Worm (Caenorhabditis elegans) whole organism, young adult: Measurements from ENCODE around the gene Y14H12A.1.

Experiments used
- B0261.1 ChIP-seq: sonication (generic microtip); optimal IDR thresholded peaks from 2 replicates; lab custom pipeline; 2016; ENCODE audit warnings: mild to moderate bottlenecking, missing genetic modification characterization, moderate library complexity, missing compliant biosample characterization
- F39B2.1 ChIP-seq: fragments of 200-800 bp; sonication (Bioruptor generic); IDR thresholded peaks from 2 replicates; pipeline ENCODE4 v1.3.6; 2022; ENCODE audit warnings: missing genetic modification reagents, missing genetic modification characterization, missing compliant biosample characterization
- F52B5.7 ChIP-seq: sonication (generic microtip); optimal IDR thresholded peaks from 2 replicates; lab custom pipeline; 2016; ENCODE audit warnings: mild to moderate bottlenecking, missing genetic modification characterization, missing compliant biosample characterization
- F57C9.4 ChIP-seq: sonication (generic microtip); optimal IDR thresholded peaks from 2 replicates; lab custom pipeline; 2017; ENCODE audit warnings: mild to moderate bottlenecking, missing genetic modification characterization, missing compliant biosample characterization
- K12H6.12 ChIP-seq: fragments of 200-800 bp; sonication (Bioruptor generic); optimal IDR thresholded peaks from 2 replicates; lab custom pipeline; 2018; ENCODE audit warnings: mild to moderate bottlenecking, missing genetic modification characterization, missing compliant biosample characterization
- T07F8.4 ChIP-seq: sonication (generic microtip); optimal IDR thresholded peaks from 2 replicates; lab custom pipeline; 2016; ENCODE audit warnings: mild to moderate bottlenecking, missing genetic modification characterization, moderate library complexity, missing compliant biosample characterization
- Y95B8A.8 ChIP-seq: fragments of 200-800 bp; sonication (Bioruptor generic); IDR thresholded peaks from 2 replicates; pipeline ENCODE4 v1.3.6; 2022; ENCODE audit warnings: missing genetic modification reagents, missing genetic modification characterization, missing compliant biosample characterization
- aptf-3 ChIP-seq: fragments of 200-800 bp; sonication (Bioruptor generic); IDR thresholded peaks from 2 replicates; pipeline ENCODE4 v1.3.6; 2022; ENCODE audit warnings: missing genetic modification characterization, missing compliant biosample characterization
- athp-1 ChIP-seq: sonication (generic microtip); optimal IDR thresholded peaks from 2 replicates; lab custom pipeline; 2017; ENCODE audit warnings: mild to moderate bottlenecking, missing genetic modification characterization, missing compliant biosample characterization
- bed-1 ChIP-seq: fragments of 200-800 bp; sonication (Bioruptor generic); IDR thresholded peaks from 2 replicates; pipeline ENCODE4 v1.3.6; 2022; ENCODE audit warnings: missing genetic modification reagents, missing genetic modification characterization, missing compliant biosample characterization
- cebp-2 ChIP-seq: fragments of 200-800 bp; sonication (Bioruptor generic); IDR thresholded peaks from 2 replicates; pipeline ENCODE4 v1.3.6; 2022; ENCODE audit warnings: missing genetic modification characterization, missing compliant biosample characterization
- ceh-40 ChIP-seq: fragments of 200-800 bp; sonication (Bioruptor generic); IDR thresholded peaks from 2 replicates; pipeline ENCODE4 v1.3.6; 2022; ENCODE audit warnings: missing genetic modification characterization, missing compliant biosample characterization
- ceh-79 ChIP-seq: sonication (generic microtip); optimal IDR thresholded peaks from 2 replicates; lab custom pipeline; 2017; ENCODE audit warnings: mild to moderate bottlenecking, missing genetic modification characterization, missing compliant biosample characterization
- ceh-91 ChIP-seq: fragments of 200-800 bp; sonication (Bioruptor generic); IDR thresholded peaks from 2 replicates; pipeline ENCODE4 v1.3.6; 2022; ENCODE audit warnings: missing genetic modification reagents, missing genetic modification characterization, missing compliant biosample characterization
- dox-1 ChIP-seq: fragments of 200-800 bp; sonication (Bioruptor generic); IDR thresholded peaks from 2 replicates; pipeline ENCODE4 v1.3.6; 2022; ENCODE audit warnings: missing genetic modification reagents, missing genetic modification characterization, missing compliant biosample characterization
- fkh-3 ChIP-seq: sonication (generic microtip); optimal IDR thresholded peaks from 2 replicates; lab custom pipeline; 2016; ENCODE audit warnings: mild to moderate bottlenecking, missing genetic modification characterization, missing compliant biosample characterization
- him-1 ChIP-seq: sonication (generic microtip); optimal IDR thresholded peaks from 2 replicates; lab custom pipeline; 2016; ENCODE audit warnings: missing genotype, missing genetic modification reagents, missing genetic modification characterization, missing compliant biosample characterization
- lag-1 ChIP-seq: fragments of 200-800 bp; sonication (Bioruptor generic); IDR thresholded peaks from 2 replicates; pipeline ENCODE4 v1.3.6; 2022; ENCODE audit warnings: missing genetic modification reagents, missing genetic modification characterization, missing compliant biosample characterization
- mes-4 ChIP-seq: sonication (generic microtip); optimal IDR thresholded peaks from 2 replicates; lab custom pipeline; 2016; ENCODE audit warnings: missing genotype, missing genetic modification characterization, missing compliant biosample characterization
- mxl-1 ChIP-seq: sonication (generic microtip); optimal IDR thresholded peaks from 2 replicates; lab custom pipeline; 2016; ENCODE audit warnings: missing genetic modification characterization, missing compliant biosample characterization
- nfya-1 ChIP-seq: sonication (generic microtip); optimal IDR thresholded peaks from 2 replicates; lab custom pipeline; 2017; ENCODE audit warnings: antibody characterized with exemption, missing compliant biosample characterization, missing genetic modification characterization, borderline replicate concordance; ENCODE audit not compliant: insufficient read depth
- nhr-80 ChIP-seq: sonication (generic microtip); optimal IDR thresholded peaks from 2 replicates; lab custom pipeline; 2016; ENCODE audit warnings: missing genetic modification characterization, missing compliant biosample characterization
- pha-4 ChIP-seq: fragments of 150-350 bp; sonication (generic microtip); optimal IDR thresholded peaks from 2 replicates; lab custom pipeline; 2014; ENCODE audit warnings: missing biosample characterization, missing genetic modification reagents, missing genetic modification characterization
- rcor-1 ChIP-seq: fragments of 200-800 bp; sonication (Bioruptor generic); IDR thresholded peaks from 2 replicates; pipeline ENCODE4 v1.3.6; 2022; ENCODE audit warnings: missing genetic modification reagents, missing genetic modification characterization, missing compliant biosample characterization
- rec-8 ChIP-seq, 2 experiments: sonication (generic microtip); optimal IDR thresholded peaks; 2 replicates each; lab custom pipeline; 2016; ENCODE audit warnings: mild to moderate bottlenecking in 2 of 2, missing genetic modification characterization in 2 of 2, missing genetic modification reagents in 2 of 2, missing genotype in 2 of 2, missing biosample characterization in 1 of 2, missing compliant biosample characterization in 1 of 2, moderate library complexity in 1 of 2
- rpc-1 ChIP-seq, 2 experiments: fragments of 150-350 bp in 1 of 2; sonication (generic microtip) in 1 of 2; optimal IDR thresholded peaks; 2 replicates each; lab custom pipeline; 2014 to 2018; ENCODE audit warnings: missing biosample characterization in 1 of 2, missing genetic modification characterization in 1 of 2, missing genetic modification reagents in 1 of 2, missing genotype in 1 of 2
- sea-2 ChIP-seq: fragments of 200-800 bp; sonication (Bioruptor generic); IDR thresholded peaks from 2 replicates; pipeline ENCODE4 v1.3.6; 2022; ENCODE audit warnings: missing genetic modification characterization, missing compliant biosample characterization
- snpc-1.3 ChIP-seq: sonication (generic microtip); optimal IDR thresholded peaks from 2 replicates; lab custom pipeline; 2017; ENCODE audit warnings: missing genetic modification characterization, mild to moderate bottlenecking, missing compliant biosample characterization, antibody characterized with exemption, moderate library complexity, missing genotype, missing genetic modification reagents; ENCODE audit not compliant: insufficient read depth
- snpc-4 ChIP-seq, 5 experiments: fragments of 150-350 bp in 1 of 5; sonication (generic microtip) in 4 of 5; optimal IDR thresholded peaks; 2 replicates each; lab custom pipeline; 2014 to 2018; ENCODE audit warnings: missing genetic modification characterization in 5 of 5, missing biosample characterization in 3 of 5, antibody characterized with exemption in 2 of 5, mild to moderate bottlenecking in 2 of 5, missing compliant biosample characterization in 2 of 5, missing genotype in 2 of 5, moderate library complexity in 2 of 5, missing genetic modification reagents in 1 of 5
- tlf-1 ChIP-seq: fragments of 200-800 bp; sonication (Bioruptor generic); optimal IDR thresholded peaks from 2 replicates; lab custom pipeline; 2018; ENCODE audit warnings: mild to moderate bottlenecking, missing genetic modification characterization, missing compliant biosample characterization
- zfh-2 ChIP-seq: fragments of 200-800 bp; sonication (Bioruptor generic); conservative IDR thresholded peaks from 2 replicates; pipeline ENCODE4 v1.3.6; 2022; ENCODE audit warnings: missing genetic modification reagents, missing genetic modification characterization, missing compliant biosample characterization
- zim-3 ChIP-seq: sonication (generic microtip); optimal IDR thresholded peaks from 2 replicates; lab custom pipeline; 2017; ENCODE audit warnings: mild to moderate bottlenecking, missing genetic modification characterization, moderate library complexity, missing compliant biosample characterization
- ztf-28 ChIP-seq: fragments of 200-800 bp; sonication (Bioruptor generic); IDR thresholded peaks from 2 replicates; pipeline ENCODE4 v1.3.6; 2022; ENCODE audit warnings: missing genetic modification reagents, missing genetic modification characterization, missing compliant biosample characterization
- ztf-3 ChIP-seq: fragments of 200-800 bp; sonication (Bioruptor generic); optimal IDR thresholded peaks from 2 replicates; lab custom pipeline; 2018; ENCODE audit warnings: mild to moderate bottlenecking, missing genetic modification characterization, missing compliant biosample characterization
- ztf-6 ChIP-seq: fragments of 200-800 bp; sonication (Bioruptor generic); IDR thresholded peaks from 2 replicates; pipeline ENCODE4 v1.3.6; 2022; ENCODE audit warnings: missing genetic modification reagents, missing genetic modification characterization, missing compliant biosample characterization

Gene Y14H12A.1

DNA sequence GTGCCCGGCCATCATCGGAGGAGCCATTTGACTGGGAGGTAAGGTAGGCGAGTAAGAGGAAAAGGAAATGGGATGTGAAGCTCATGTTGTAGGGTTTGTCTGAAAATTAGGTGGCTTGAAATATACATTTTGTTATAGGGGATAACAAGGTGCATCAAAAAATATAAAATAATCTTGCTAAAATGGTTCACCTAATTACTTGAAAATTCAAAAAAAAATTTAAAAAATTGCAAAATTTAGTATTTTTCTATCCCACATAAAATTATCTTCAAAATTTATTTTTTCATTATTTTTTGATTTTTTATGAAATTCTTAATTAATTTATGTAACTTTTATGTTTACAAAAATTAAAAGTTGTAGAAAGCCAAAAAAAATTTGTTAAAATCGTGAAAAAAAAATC, 25.6 kb downstream of the Y14H12A.1 start, which contains the start of gene K07D4.6:
Gene K07D4.6 (minus strand): TSS at position 101 of the 400 bp plus-strand sequence.
- TF ChIP-seq aptf-3 (GFP tag; lab: Robert Waterston, UW) (no peak), T07F8.4 (no peak)

DNA sequence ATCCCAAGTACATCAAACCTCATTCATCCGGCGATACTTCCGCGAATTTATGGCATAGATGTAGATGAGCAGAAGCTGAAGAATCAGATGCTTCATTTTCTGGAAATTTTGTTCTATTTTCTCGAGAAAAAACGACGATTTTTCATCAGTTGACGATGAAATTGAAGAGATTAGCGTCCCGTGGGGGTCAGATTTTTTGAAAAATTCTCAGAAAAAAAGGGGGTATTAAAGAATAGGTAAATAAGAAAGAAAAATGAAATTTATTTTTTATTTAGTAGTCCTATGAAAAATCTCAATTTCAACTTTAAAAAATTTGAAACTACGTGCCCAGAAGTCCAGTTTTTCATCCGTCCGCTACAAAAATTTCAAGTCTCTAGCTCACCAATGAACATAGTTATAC, 32.5 kb downstream of the Y14H12A.1 start, which contains the start of gene K07D4.5:
Gene K07D4.5 (minus strand): TSS at position 101 of the 400 bp plus-strand sequence.
- no peak for TF ChIP-seq ztf-6 (GFP tag; lab: Robert Waterston, UW)
- TF ChIP-seq F39B2.1: no peak

DNA sequence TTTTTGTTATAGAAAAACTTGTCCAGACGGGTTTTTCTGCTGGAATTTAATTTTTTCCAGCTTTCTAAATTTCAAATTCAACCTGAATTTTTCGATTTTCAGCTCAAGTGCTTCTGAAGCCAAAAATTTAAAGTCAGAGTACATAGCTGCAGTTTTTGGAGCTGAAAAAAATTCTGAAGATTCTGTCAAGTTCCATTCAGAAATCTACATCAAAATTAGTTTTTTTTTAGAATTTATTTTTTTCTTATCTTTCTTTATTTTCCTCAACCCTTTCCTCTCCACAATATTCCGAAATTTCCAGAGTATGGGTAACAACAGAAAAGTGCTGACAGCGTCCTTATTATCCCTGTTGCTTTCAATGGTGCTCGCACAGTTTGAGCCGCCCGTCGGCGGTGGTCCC, 35.3 kb downstream of the Y14H12A.1 start, which contains the start of gene K07D4.9:
Gene K07D4.9 (plus strand): TSS at position 301 of the 400 bp plus-strand sequence.
- no peak for TF ChIP-seq ztf-6 (GFP tag; lab: Robert Waterston, UW)
- no peak for TF ChIP-seq nfya-1 (tag; lab: Kevin White, UChicago)
- TF ChIP-seq pha-4 (tag; lab: Kevin White, UChicago): no peak
- TF ChIP-seq, all 124 proteins: peak for 0

DNA sequence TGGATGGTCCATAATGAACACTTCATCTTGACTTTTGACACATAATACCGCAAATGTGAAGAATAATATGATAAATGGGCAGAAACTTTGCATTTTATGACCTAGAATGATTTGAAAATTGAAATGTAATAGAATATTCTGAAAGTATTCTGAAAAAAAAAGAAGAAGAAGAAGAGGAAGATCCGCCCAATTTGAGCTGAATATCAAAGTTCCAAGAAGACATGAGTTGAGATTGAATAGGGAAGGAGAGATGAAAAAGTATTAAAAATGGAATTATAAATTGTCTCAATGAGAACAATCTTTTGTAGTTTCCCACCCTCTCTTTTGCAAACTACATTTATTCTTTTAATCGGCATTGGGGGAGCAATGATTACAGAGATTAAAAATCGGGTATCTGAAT, 39.3 kb downstream of the Y14H12A.1 start, which contains the start of gene K07D4.4:
Gene K07D4.4 (minus strand): TSS at position 101 of the 400 bp plus-strand sequence.
- no peak for TF ChIP-seq nfya-1 (tag; lab: Kevin White, UChicago)
- no peak for TF ChIP-seq fkh-3 (tag; lab: Kevin White, UChicago)
- TF ChIP-seq, all 124 proteins: peak for 0

DNA sequence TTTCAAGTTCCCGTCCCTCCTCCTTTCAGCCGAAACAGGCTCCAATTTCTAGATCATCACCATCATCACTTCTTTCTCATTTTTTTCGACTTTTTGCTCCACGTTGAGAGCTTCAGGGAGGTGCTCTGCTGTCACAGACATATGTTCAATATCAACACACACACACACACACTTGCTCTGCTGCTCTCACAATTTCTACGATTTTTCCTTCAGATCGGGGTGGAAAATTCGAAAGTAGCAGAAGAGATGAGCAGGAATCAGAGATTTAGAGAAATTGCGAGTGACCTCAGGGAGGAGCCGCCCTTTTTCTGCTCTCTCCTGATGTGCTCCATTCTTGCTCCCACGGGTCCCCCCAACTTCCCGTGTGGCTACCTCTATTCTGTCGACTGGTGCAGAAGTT, 45.5 kb downstream of the Y14H12A.1 start, which contains the start of gene pqn-48:
Gene pqn-48 (plus strand): TSS at position 344 of the 400 bp plus-strand sequence.
- TF ChIP-seq Y95B8A.8 (GFP tag; lab: Robert Waterston, UW) (no peak), athp-1 (tag; lab: Kevin White, UChicago) (no peak), ceh-91 (GFP tag; lab: Robert Waterston, UW) (no peak), zfh-2 (GFP tag; lab: Robert Waterston, UW) (peak; percentile 60; the same call in 1 of the 2 replicates), K12H6.12 (tag; lab: Kevin White, UChicago) (no peak), aptf-3 (GFP tag; lab: Robert Waterston, UW) (no peak)

DNA sequence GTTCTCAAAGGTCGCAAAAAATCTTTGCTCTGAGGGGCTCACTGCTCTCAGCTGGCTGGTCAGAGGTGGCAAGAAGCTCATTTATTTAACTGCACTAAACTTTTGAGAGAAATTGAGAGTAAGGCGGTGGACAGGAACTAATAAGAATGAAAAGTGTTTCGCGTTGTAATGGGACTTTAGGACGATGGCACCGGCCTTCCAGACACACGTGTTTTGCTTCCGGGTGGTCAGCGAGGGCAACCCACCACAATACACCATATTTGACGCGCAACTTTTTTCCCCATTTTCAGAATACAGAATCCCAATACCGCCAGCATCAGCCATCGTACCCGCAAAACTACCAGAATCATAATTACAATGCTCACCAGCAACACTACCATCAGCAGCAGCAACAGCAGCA, 47.1 kb downstream of the Y14H12A.1 start:
- no peak for TF ChIP-seq zfh-2 (GFP tag; lab: Robert Waterston, UW)
- TF ChIP-seq rpc-1 (optimal IDR thresholded peaks at IDR 0.05; lab: Kevin White, UChicago): no peak
- no peak for TF ChIP-seq rpc-1 (tag; optimal IDR thresholded peaks at IDR 0.05; lab: Kevin White, UChicago)
- no peak for TF ChIP-seq ztf-28 (GFP tag; lab: Robert Waterston, UW)
- TF ChIP-seq snpc-1.3 (tag; lab: Kevin White, UChicago): no peak
- no peak for TF ChIP-seq dox-1 (GFP tag; lab: Robert Waterston, UW)
- TF ChIP-seq ceh-91 (GFP tag; lab: Robert Waterston, UW): no peak
- TF ChIP-seq rcor-1 (GFP tag; lab: Robert Waterston, UW): no peak
- TF ChIP-seq rec-8 (tag; optimal IDR thresholded peaks at IDR 0.05; lab: Kevin White, UChicago): no peak
- no peak for TF ChIP-seq him-1
- no peak for TF ChIP-seq tlf-1 (GFP tag; lab: Kevin White, UChicago)
- no peak for TF ChIP-seq ceh-40 (GFP tag; lab: Robert Waterston, UW)
- no peak for TF ChIP-seq cebp-2
- no peak for TF ChIP-seq mxl-1 (tag; lab: Kevin White, UChicago)
- no peak for TF ChIP-seq snpc-4 (GFP tag; optimal IDR thresholded peaks at IDR 0.05; lab: Kevin White, UChicago)
- no peak for TF ChIP-seq snpc-4 (tag; optimal IDR thresholded peaks at IDR 0.05; lab: Kevin White, UChicago)
- TF ChIP-seq, all 124 proteins: peak for 0

DNA sequence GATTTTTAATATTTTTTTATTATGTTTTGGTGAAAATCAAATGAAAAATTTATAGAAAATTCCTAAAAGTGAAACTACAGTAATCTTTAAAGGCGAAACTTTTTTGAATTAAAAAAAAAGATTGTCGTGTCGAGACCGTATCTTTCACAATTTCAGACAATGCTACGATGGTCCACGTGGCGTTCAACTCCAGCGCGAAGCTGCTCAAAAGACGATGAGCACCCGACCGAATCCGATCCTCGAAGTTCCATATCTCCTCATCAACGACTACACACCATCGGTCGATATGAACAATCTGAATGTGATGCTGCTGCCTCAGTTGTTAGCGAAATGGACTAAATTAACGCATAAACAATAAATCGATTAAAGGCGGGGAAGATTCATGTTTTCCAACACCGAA, 49.7 kb downstream of the Y14H12A.1 start:
- peak; percentile 37 for TF ChIP-seq ceh-79 (tag; lab: Kevin White, UChicago)
- no peak; the same call in 1 of the 2 replicates for TF ChIP-seq cebp-2
- TF ChIP-seq pha-4 (tag; lab: Kevin White, UChicago): no peak
- peak; percentile 32 for TF ChIP-seq F52B5.7 (tag; lab: Kevin White, UChicago)
- peak; percentile 55; the same call in 1 of the 2 replicates for TF ChIP-seq F39B2.1
- no peak for TF ChIP-seq sea-2 (GFP tag; lab: Robert Waterston, UW)
- peak; percentile 70 for TF ChIP-seq Y95B8A.8 (GFP tag; lab: Robert Waterston, UW)
- no peak for TF ChIP-seq zim-3 (tag; lab: Kevin White, UChicago)
- no peak for TF ChIP-seq F57C9.4 (tag; lab: Kevin White, UChicago)
- no peak for TF ChIP-seq B0261.1 (tag; lab: Kevin White, UChicago)
- no peak for TF ChIP-seq mes-4 (tag; lab: Kevin White, UChicago)
- no peak for TF ChIP-seq ztf-3 (GFP tag; lab: Kevin White, UChicago)
- no peak for TF ChIP-seq lag-1
- TF ChIP-seq nhr-80 (tag; lab: Kevin White, UChicago): no peak
- no peak for TF ChIP-seq mxl-1 (tag; lab: Kevin White, UChicago)
- no peak for TF ChIP-seq bed-1 (GFP tag; lab: Robert Waterston, UW)
